Fruit fly (Drosophila melanogaster) S2 (cell line): Measurements from ENCODE around the gene CG4325.

Source experiments
- CG8478 ChIP-seq: fragments of >200 bp; optimal IDR thresholded peaks from 2 replicates; lab custom pipeline; 2018
- CTCF ChIP-seq, 2 experiments: fragments of >200 bp; optimal IDR thresholded peaks; 2 replicates each; lab custom pipeline; 2018

- TF ChIP-seq CTCF (optimal IDR thresholded peaks at IDR 0.05; lab: Kevin White, UChicago): no peak
- no peak for TF ChIP-seq CG8478
These were observed 6.7 kb downstream of the CG4325 start for dm6 chrX:2036800-2037488.
